Worm (Caenorhabditis elegans) whole organism, L1 larva: ENCODE results near the gene glb-22.

Experiments used
- aha-1 ChIP-seq: fragments of 150-350 bp; optimal IDR thresholded peaks from 2 replicates; lab custom pipeline; 2014; ENCODE audit warnings: missing biosample characterization, missing genetic modification characterization
- alr-1 ChIP-seq: fragments of 200-800 bp; sonication (Bioruptor generic); optimal IDR thresholded peaks from 2 replicates; lab custom pipeline; 2018; ENCODE audit warnings: borderline replicate concordance, mild to moderate bottlenecking, missing genetic modification characterization, missing compliant biosample characterization
- ceh-63 ChIP-seq: fragments of 200-800 bp; sonication (Bioruptor generic); optimal IDR thresholded peaks from 2 replicates; lab custom pipeline; 2018; ENCODE audit warnings: mild to moderate bottlenecking, missing genetic modification characterization, missing compliant biosample characterization
- ceh-82 ChIP-seq, 3 experiments: fragments of 150-350 bp in 1 of 3; sonication (generic microtip) in 2 of 3; optimal IDR thresholded peaks; 2 replicates each; lab custom pipeline; 2014 to 2017; ENCODE audit warnings: missing biosample characterization in 3 of 3, missing genetic modification characterization in 3 of 3
- ceh-88 ChIP-seq: fragments of 200-800 bp; sonication (Bioruptor generic); IDR thresholded peaks from 2 replicates; pipeline ENCODE4 v1.3.6; 2022; ENCODE audit warnings: missing genetic modification characterization, missing compliant biosample characterization
- dpl-1 ChIP-seq, 3 experiments: fragments of 150-350 bp in 2 of 3; sonication (generic microtip) in 1 of 3; optimal IDR thresholded peaks; 2 replicates each; lab custom pipeline; 2014 to 2017; ENCODE audit warnings: missing biosample characterization in 3 of 3, missing genetic modification characterization in 3 of 3, missing genetic modification reagents in 3 of 3
- dsc-1 ChIP-seq: sonication (generic microtip); optimal IDR thresholded peaks from 2 replicates; lab custom pipeline; 2016; ENCODE audit warnings: mild to moderate bottlenecking, missing genetic modification characterization, missing compliant biosample characterization
- efl-1 ChIP-seq, 4 experiments: fragments of 150-350 bp; optimal IDR thresholded peaks in 3 of 4; peaks in 1 of 4; 1 replicate in 1 of 4; 2 replicates in 3 of 4; lab custom pipeline; 2014; ENCODE audit warnings: missing biosample characterization in 2 of 4, missing genetic modification characterization in 2 of 4, missing genetic modification reagents in 2 of 4
- egl-13 ChIP-seq: sonication (generic microtip); optimal IDR thresholded peaks from 2 replicates; lab custom pipeline; 2016; ENCODE audit warnings: missing genotype, missing genetic modification reagents, missing genetic modification characterization, missing compliant biosample characterization
- elt-2 ChIP-seq: sonication (generic microtip); optimal IDR thresholded peaks from 2 replicates; lab custom pipeline; 2016; ENCODE audit warnings: missing genetic modification characterization, mild to moderate bottlenecking, inconsistent platforms, missing compliant biosample characterization, missing genetic modification reagents
- elt-3 ChIP-seq, 6 experiments: fragments of 150-350 bp in 1 of 6; sonication (generic microtip); optimal IDR thresholded peaks; 2 replicates each; lab custom pipeline; 2017 to 2018; ENCODE audit warnings: missing biosample characterization in 6 of 6, missing genetic modification characterization in 6 of 6, inconsistent platforms in 1 of 6
- fkh-4 ChIP-seq: sonication (generic microtip); optimal IDR thresholded peaks from 2 replicates; lab custom pipeline; 2016; ENCODE audit warnings: missing compliant biosample characterization, missing genetic modification characterization, borderline replicate concordance
- hlh-17 ChIP-seq: fragments of 200-800 bp; sonication (Bioruptor generic); optimal IDR thresholded peaks from 2 replicates; lab custom pipeline; 2018; ENCODE audit warnings: missing genetic modification characterization, mild to moderate bottlenecking, missing compliant biosample characterization, moderate library complexity, borderline replicate concordance
- hpl-2 ChIP-seq: fragments of 150-350 bp; optimal IDR thresholded peaks from 2 replicates; lab custom pipeline; 2014; ENCODE audit warnings: missing biosample characterization, missing genetic modification reagents, missing genetic modification characterization
- lin-13 ChIP-seq: fragments of 150-350 bp; optimal IDR thresholded peaks from 2 replicates; lab custom pipeline; 2014; ENCODE audit warnings: missing biosample characterization, missing genetic modification reagents, missing genetic modification characterization
- lin-35 ChIP-seq, 2 experiments: fragments of 150-350 bp; optimal IDR thresholded peaks; 2 replicates each; lab custom pipeline; 2014; ENCODE audit warnings: missing biosample characterization in 2 of 2, missing genetic modification characterization in 2 of 2, missing genetic modification reagents in 2 of 2
- lsy-2 ChIP-seq, 2 experiments: fragments of 150-350 bp; optimal IDR thresholded peaks; 2 replicates each; lab custom pipeline; 2014; ENCODE audit warnings: missing biosample characterization in 2 of 2, missing genetic modification characterization in 2 of 2
- mdl-1 ChIP-seq, 2 experiments: fragments of 150-350 bp; optimal IDR thresholded peaks; 2 replicates each; lab custom pipeline; 2014 to 2017; ENCODE audit warnings: missing biosample characterization in 2 of 2, missing genetic modification characterization in 2 of 2, inconsistent platforms in 1 of 2
- nhr-12 ChIP-seq: sonication (generic microtip); optimal IDR thresholded peaks from 2 replicates; lab custom pipeline; 2017; ENCODE audit warnings: missing biosample characterization, missing genetic modification characterization
- nhr-19 ChIP-seq: fragments of 200-800 bp; sonication (Bioruptor generic); conservative IDR thresholded peaks from 2 replicates; pipeline ENCODE4 v1.3.6; 2022; ENCODE audit warnings: missing genetic modification characterization, missing compliant biosample characterization
- nhr-20 ChIP-seq: sonication (generic microtip); optimal IDR thresholded peaks from 2 replicates; lab custom pipeline; 2016; ENCODE audit warnings: mild to moderate bottlenecking, missing genetic modification characterization, missing compliant biosample characterization
- nhr-237 ChIP-seq: fragments of 150-350 bp; optimal IDR thresholded peaks from 2 replicates; lab custom pipeline; 2014; ENCODE audit warnings: missing biosample characterization, missing genetic modification characterization
- nhr-28 ChIP-seq: fragments of 150-350 bp; optimal IDR thresholded peaks from 2 replicates; lab custom pipeline; 2014; ENCODE audit warnings: missing biosample characterization, missing genetic modification characterization
- nhr-71 ChIP-seq: sonication (generic microtip); optimal IDR thresholded peaks from 2 replicates; lab custom pipeline; 2016; ENCODE audit warnings: mild to moderate bottlenecking, missing genetic modification characterization, moderate library complexity, missing compliant biosample characterization
- nhr-84 ChIP-seq: sonication (generic microtip); optimal IDR thresholded peaks from 2 replicates; lab custom pipeline; 2017; ENCODE audit warnings: missing biosample characterization, missing genetic modification characterization
- nhr-85 ChIP-seq: sonication (generic microtip); peaks from one replicate; lab custom pipeline; 2016; ENCODE audit warnings: missing genetic modification characterization, inconsistent platforms, missing compliant biosample characterization
- nhr-90 ChIP-seq: sonication (generic microtip); optimal IDR thresholded peaks from 2 replicates; lab custom pipeline; 2016; ENCODE audit warnings: mild to moderate bottlenecking, missing genetic modification characterization, missing compliant biosample characterization; ENCODE audit not compliant: poor library complexity
- pag-3 ChIP-seq: sonication (generic microtip); optimal IDR thresholded peaks from 2 replicates; lab custom pipeline; 2017; ENCODE audit warnings: missing genetic modification characterization, mild to moderate bottlenecking, missing compliant biosample characterization, antibody characterized with exemption, borderline replicate concordance; ENCODE audit not compliant: insufficient read depth
- pax-3 ChIP-seq: fragments of 200-800 bp; sonication (Bioruptor generic); optimal IDR thresholded peaks from 2 replicates; lab custom pipeline; 2018; ENCODE audit warnings: mild to moderate bottlenecking, missing genetic modification characterization, moderate library complexity, missing compliant biosample characterization
- rnt-1 ChIP-seq: sonication (generic microtip); optimal IDR thresholded peaks from 2 replicates; lab custom pipeline; 2016; ENCODE audit warnings: mild to moderate bottlenecking, missing genetic modification characterization, moderate library complexity, missing compliant biosample characterization
- skn-1 ChIP-seq: fragments of 150-350 bp; optimal IDR thresholded peaks from 2 replicates; lab custom pipeline; 2014; ENCODE audit warnings: missing biosample characterization, missing genetic modification characterization
- snpc-4 ChIP-seq: fragments of 150-350 bp; optimal IDR thresholded peaks from 2 replicates; lab custom pipeline; 2014; ENCODE audit warnings: missing biosample characterization, missing genetic modification characterization
- snu-23 ChIP-seq: sonication (generic microtip); optimal IDR thresholded peaks from 2 replicates; lab custom pipeline; 2016; ENCODE audit warnings: missing genetic modification characterization, missing compliant biosample characterization
- sptf-1 ChIP-seq: fragments of 150-350 bp; optimal IDR thresholded peaks from 2 replicates; lab custom pipeline; 2014; ENCODE audit warnings: missing biosample characterization, missing genetic modification characterization
- sup-37 ChIP-seq: fragments of 200-800 bp; sonication (Bioruptor generic); optimal IDR thresholded peaks from 2 replicates; lab custom pipeline; 2018; ENCODE audit warnings: mild to moderate bottlenecking, missing genetic modification characterization, missing compliant biosample characterization
- swsn-7 ChIP-seq: sonication (generic microtip); optimal IDR thresholded peaks from 2 replicates; lab custom pipeline; 2016; ENCODE audit warnings: missing genetic modification characterization, missing compliant biosample characterization
- tlp-1 ChIP-seq: fragments of 150-350 bp; optimal IDR thresholded peaks from 2 replicates; lab custom pipeline; 2014; ENCODE audit warnings: missing biosample characterization, missing genetic modification characterization
- unc-130 ChIP-seq: fragments of 150-350 bp; optimal IDR thresholded peaks from 2 replicates; lab custom pipeline; 2017; ENCODE audit warnings: missing biosample characterization, missing genetic modification characterization, inconsistent platforms
- unc-30 ChIP-seq: sonication (generic microtip); optimal IDR thresholded peaks from 2 replicates; lab custom pipeline; 2017; ENCODE audit warnings: missing biosample characterization, missing genetic modification characterization
- unc-86 ChIP-seq: sonication (generic microtip); optimal IDR thresholded peaks from 2 replicates; lab custom pipeline; 2016; ENCODE audit warnings: missing genetic modification characterization, missing compliant biosample characterization
- xbp-1 ChIP-seq: sonication (generic microtip); optimal IDR thresholded peaks from 2 replicates; lab custom pipeline; 2016; ENCODE audit warnings: missing genetic modification characterization, missing compliant biosample characterization
- ztf-11 ChIP-seq, 2 experiments: sonication (generic microtip); optimal IDR thresholded peaks; 2 replicates each; lab custom pipeline; 2016 to 2017; ENCODE audit warnings: missing genetic modification characterization in 2 of 2, missing biosample characterization in 1 of 2, missing compliant biosample characterization in 1 of 2

Gene glb-22

DNA sequence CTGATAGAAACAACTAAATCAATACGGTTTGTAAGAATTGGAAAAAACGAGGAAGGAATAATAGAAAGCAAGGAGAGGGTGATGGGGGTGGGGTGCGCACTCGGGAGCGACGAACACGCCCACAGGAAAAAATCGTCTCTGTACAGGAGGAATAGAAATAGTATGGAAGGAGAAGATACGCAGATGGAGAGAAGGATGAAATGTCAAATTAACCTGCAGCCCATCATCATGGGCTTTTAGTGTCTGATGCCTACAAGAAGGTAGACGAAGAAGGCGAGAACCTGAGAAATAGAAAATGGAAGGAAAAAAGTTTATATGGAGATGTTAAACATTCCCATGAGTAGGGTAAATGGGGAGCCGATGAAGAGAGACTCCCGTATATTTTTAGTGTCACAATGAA, 35.0 kb downstream of the glb-22 start, which contains the start of gene F43D2.6:
Gene F43D2.6 (minus strand): TSS at position 62 of the 400 bp plus-strand sequence.
- TF ChIP-seq tlp-1 (no peak), efl-1 (optimal IDR thresholded peaks at IDR 0.05; lab: Kevin White, UChicago) (no peak), efl-1 (GFP tag; optimal IDR thresholded peaks at IDR 0.05 in 1 of 2; lab: Kevin White, UChicago) (peak in 1 of 2 experiments; percentile 65), lsy-2 (tag; optimal IDR thresholded peaks at IDR 0.05; lab: Kevin White, UChicago) (no peak), snu-23 (GFP tag; lab: Kevin White, UChicago) (no peak), ztf-11 (tag; optimal IDR thresholded peaks at IDR 0.05; lab: Kevin White, UChicago) (no peak)
- TF ChIP-seq, all 84 proteins: peak for 1

- TF ChIP-seq unc-130 (tag; lab: Kevin White, UChicago) (no peak), nhr-12 (tag; lab: Kevin White, UChicago) (no peak), nhr-85 (tag; lab: Kevin White, UChicago) (no peak), mdl-1 (tag; optimal IDR thresholded peaks at IDR 0.05; lab: Kevin White, UChicago) (no peak), rnt-1 (tag; lab: Kevin White, UChicago) (no peak), sup-37 (GFP tag; lab: Kevin White, UChicago) (no peak), nhr-71 (no peak), hpl-2 (GFP tag; lab: Kevin White, UChicago) (no peak), nhr-90 (tag; lab: Kevin White, UChicago) (no peak), snpc-4 (tag; lab: Kevin White, UChicago) (no peak)
Measured at ce11 chrV:14638075-14638474, 38.0 kb downstream of the glb-22 start.

- no peak for TF ChIP-seq lin-35 (GFP tag; optimal IDR thresholded peaks at IDR 0.05; lab: Kevin White, UChicago)
- no peak for TF ChIP-seq unc-130 (tag; lab: Kevin White, UChicago)
- no peak for TF ChIP-seq fkh-4
- TF ChIP-seq ceh-88 (GFP tag; lab: Robert Waterston, UW): no peak
- no peak for TF ChIP-seq dpl-1 (GFP tag; optimal IDR thresholded peaks at IDR 0.05; lab: Kevin White, UChicago)
- TF ChIP-seq aha-1 (tag; lab: Kevin White, UChicago): no peak
- TF ChIP-seq pax-3 (tag; lab: Kevin White, UChicago): no peak
- TF ChIP-seq efl-1 (optimal IDR thresholded peaks at IDR 0.05; lab: Kevin White, UChicago): no peak
- no peak for TF ChIP-seq efl-1 (GFP tag; optimal IDR thresholded peaks at IDR 0.05 in 1 of 2; lab: Kevin White, UChicago)
- no peak for TF ChIP-seq unc-30 (tag; lab: Kevin White, UChicago)
- TF ChIP-seq sup-37 (GFP tag; lab: Kevin White, UChicago): no peak
- TF ChIP-seq pag-3 (tag; lab: Kevin White, UChicago): no peak
- TF ChIP-seq dsc-1: no peak
- no peak for TF ChIP-seq nhr-19
- no peak for TF ChIP-seq elt-3 (tag; optimal IDR thresholded peaks at IDR 0.05; lab: Kevin White, UChicago)
- TF ChIP-seq xbp-1 (tag; lab: Kevin White, UChicago): no peak
- no peak for TF ChIP-seq unc-86 (tag; lab: Kevin White, UChicago)
- TF ChIP-seq ceh-82 (tag; optimal IDR thresholded peaks at IDR 0.05; lab: Kevin White, UChicago): no peak
- no peak for TF ChIP-seq nhr-237 (tag; lab: Kevin White, UChicago)
- TF ChIP-seq nhr-71: no peak
- no peak for TF ChIP-seq swsn-7 (tag; lab: Kevin White, UChicago)
Measured at ce11 chrV:14640071-14640470, 40.0 kb downstream of the glb-22 start, which contains the start of gene F43D2.7. TSS of gene F43D2.7 (minus strand) at chrV:14640171.

DNA sequence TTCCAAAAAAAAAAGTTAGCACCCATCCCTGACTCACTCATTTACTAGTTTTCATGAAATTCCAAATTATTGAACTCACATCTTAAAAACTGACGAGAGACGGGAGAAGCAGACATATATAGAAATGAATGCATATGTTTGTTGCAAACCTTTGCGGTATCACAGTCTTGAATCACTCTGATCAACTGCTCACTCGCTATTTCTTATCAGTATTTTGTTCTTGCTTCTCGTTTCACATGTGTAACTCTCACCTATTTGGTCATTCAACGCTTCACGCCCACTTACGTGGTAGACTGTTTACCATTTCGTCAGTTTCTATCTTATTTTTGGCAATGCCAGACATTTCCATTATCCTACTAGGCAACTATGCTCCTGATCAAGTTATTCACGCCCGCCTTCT, 40.7 kb downstream of the glb-22 start, which contains the start of gene C54G10.1:
Gene C54G10.1 (plus strand): TSS at position 333 of the 400 bp plus-strand sequence.
- no peak for TF ChIP-seq dpl-1 (GFP tag; optimal IDR thresholded peaks at IDR 0.05; lab: Kevin White, UChicago)
- no peak for TF ChIP-seq egl-13 (tag; lab: Kevin White, UChicago)
- no peak for TF ChIP-seq snu-23 (GFP tag; lab: Kevin White, UChicago)
- no peak for TF ChIP-seq sptf-1 (tag; lab: Kevin White, UChicago)
- no peak for TF ChIP-seq nhr-84 (tag; lab: Kevin White, UChicago)
- no peak for TF ChIP-seq nhr-20 (tag; lab: Kevin White, UChicago)
- TF ChIP-seq lin-13 (GFP tag; lab: Kevin White, UChicago): no peak
- TF ChIP-seq alr-1 (tag; lab: Kevin White, UChicago): no peak
- peak; percentile 70 for TF ChIP-seq elt-2
- no peak for TF ChIP-seq ceh-63 (GFP tag; lab: Kevin White, UChicago)
- no peak for TF ChIP-seq hlh-17 (GFP tag; lab: Kevin White, UChicago)
- TF ChIP-seq lin-35 (GFP tag; optimal IDR thresholded peaks at IDR 0.05; lab: Kevin White, UChicago): peak in 1 of 2 experiments; percentile 18
- no peak for TF ChIP-seq ceh-82 (tag; optimal IDR thresholded peaks at IDR 0.05; lab: Kevin White, UChicago)
- TF ChIP-seq nhr-28 (tag; lab: Kevin White, UChicago): no peak
- TF ChIP-seq skn-1: no peak
- no peak for TF ChIP-seq fkh-4
